Worm (Caenorhabditis elegans) whole organism, L4 larva: ENCODE measurements around the gene C11G6.2.

ENCODE experiments used
- aly-2 ChIP-seq: sonication (generic microtip); optimal IDR thresholded peaks from 2 replicates; lab custom pipeline; 2018; ENCODE audit warnings: missing biosample characterization, missing genetic modification characterization
- daf-8 ChIP-seq: fragments of 200-800 bp; sonication (Bioruptor generic); IDR thresholded peaks from 2 replicates; pipeline ENCODE4 v1.3.6; 2022; ENCODE audit warnings: missing genetic modification characterization, missing compliant biosample characterization
- dve-1 ChIP-seq: sonication (generic microtip); optimal IDR thresholded peaks from 2 replicates; lab custom pipeline; 2017; ENCODE audit warnings: antibody characterized with exemption, mild to moderate bottlenecking, missing genetic modification characterization, missing compliant biosample characterization; ENCODE audit not compliant: insufficient read depth
- egl-27 ChIP-seq: sonication (generic microtip); optimal IDR thresholded peaks from 3 replicates; lab custom pipeline; 2017; ENCODE audit warnings: missing biosample characterization, missing genetic modification reagents, missing genetic modification characterization
- lim-7 ChIP-seq: fragments of 200-800 bp; sonication (Bioruptor generic); IDR thresholded peaks from 2 replicates; pipeline ENCODE4 v1.3.6; 2022; ENCODE audit warnings: missing genetic modification characterization, missing compliant biosample characterization
- nhr-76 ChIP-seq: fragments of 150-350 bp; optimal IDR thresholded peaks from 2 replicates; lab custom pipeline; 2014; ENCODE audit warnings: missing biosample characterization, missing genetic modification characterization
- pqm-1 ChIP-seq: sonication (generic microtip); optimal IDR thresholded peaks from 2 replicates; lab custom pipeline; 2017; ENCODE audit warnings: missing biosample characterization, missing genetic modification characterization
- zag-1 ChIP-seq: fragments of 150-350 bp; optimal IDR thresholded peaks from 2 replicates; lab custom pipeline; 2014; ENCODE audit warnings: missing biosample characterization, missing genetic modification characterization

ce11 chrX:16321327-16321726 is 7.1 kb upstream of the C11G6.2 start:
- TF ChIP-seq daf-8, result no peak
- TF ChIP-seq egl-27 (tag; lab: Kevin White, UChicago), result no peak
- no peak for TF ChIP-seq nhr-76
- no peak for TF ChIP-seq dve-1 (tag; lab: Kevin White, UChicago)
- TF ChIP-seq pqm-1, result no peak
- no peak for TF ChIP-seq aly-2
- no peak for TF ChIP-seq lim-7
- no peak for TF ChIP-seq zag-1 (tag; lab: Kevin White, UChicago)
